Comparison of ENCODE assay signal across 5 worm cellular contexts in the genomic region with DNA sequence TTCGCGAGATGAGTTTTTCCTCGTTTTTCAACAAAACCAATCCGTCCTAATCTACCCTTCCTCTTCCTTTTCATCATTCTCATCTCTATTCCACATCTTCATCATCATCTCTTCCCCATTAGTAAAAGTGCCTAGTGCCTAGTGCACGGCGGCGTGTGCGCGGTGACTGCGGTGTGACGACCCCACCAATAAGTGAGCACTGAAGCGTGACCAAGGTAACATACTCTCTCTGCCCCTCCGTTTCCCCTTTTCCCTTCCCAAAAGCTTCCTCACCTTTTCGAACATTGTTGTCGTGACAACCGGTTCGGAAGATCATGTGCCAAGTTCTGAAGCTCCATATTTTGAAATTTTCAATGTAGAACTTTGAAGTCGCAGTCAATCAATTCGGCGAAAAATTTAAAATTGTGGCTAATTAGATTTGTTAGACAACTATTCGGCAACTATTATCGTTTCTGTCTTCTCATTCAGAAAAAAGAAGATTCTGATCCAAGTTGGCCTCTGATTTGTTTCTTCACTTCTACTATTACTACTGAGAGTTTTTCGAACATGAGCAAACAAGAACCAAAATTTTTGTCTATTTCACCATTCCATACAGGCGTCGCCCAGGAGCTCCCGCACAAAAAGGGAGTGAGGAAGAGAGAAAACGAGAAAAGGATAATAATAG.
A peak's percentile ranks its signal among the peaks of the same experiment; 100 is the strongest.
TF ChIP-seq lines count a peak whose summit lies in the region.

No protein-coding gene starts in this region.

TF ChIP-seq in whole organism, L1 larva, 84 proteins besides CTCF, POLR2A, EP300 and RAD21:
- TF ChIP-seq efl-1 (optimal IDR thresholded peaks at IDR 0.05; lab: Kevin White, UChicago) (no peak), efl-1 (GFP tag; optimal IDR thresholded peaks at IDR 0.05 in 1 of 2; lab: Kevin White, UChicago) (peak in 1 of 2 experiments; percentile 80), lin-14 (GFP tag; optimal IDR thresholded peaks at IDR 0.05; lab: Kevin White, UChicago) (no peak), fkh-8 (tag; optimal IDR thresholded peaks at IDR 0.05; lab: Kevin White, UChicago) (peak; percentile 60), dsc-1 (tag; optimal IDR thresholded peaks at IDR 0.05; lab: Kevin White, UChicago) (peak; percentile 5), alr-1 (tag; optimal IDR thresholded peaks at IDR 0.05; lab: Kevin White, UChicago; ENCODE audit: borderline replicate concordance) (no peak), nhr-85 (tag; lab: Kevin White, UChicago) (peak; percentile 72)

TF ChIP-seq in whole organism, L2 larva, 48 proteins besides CTCF, POLR2A, EP300 and RAD21:
- no peak for TF ChIP-seq lin-13 (GFP tag; optimal IDR thresholded peaks at IDR 0.05; lab: Kevin White, UChicago)
- TF ChIP-seq sma-9 (GFP tag; optimal IDR thresholded peaks at IDR 0.05; lab: Kevin White, UChicago), result no peak
- no peak for TF ChIP-seq sma-9 (tag; optimal IDR thresholded peaks at IDR 0.05; lab: Kevin White, UChicago)
- no peak for TF ChIP-seq sma-3 (GFP tag; optimal IDR thresholded peaks at IDR 0.05; lab: Kevin White, UChicago)
- TF ChIP-seq elt-3 (tag; optimal IDR thresholded peaks at IDR 0.05; lab: Kevin White, UChicago), result no peak
- no peak for TF ChIP-seq snpc-4 (tag; optimal IDR thresholded peaks at IDR 0.05; lab: Kevin White, UChicago)
- TF ChIP-seq gmeb-1 (tag; optimal IDR thresholded peaks at IDR 0.05; lab: Kevin White, UChicago), result no peak
- no peak for TF ChIP-seq skn-1 (tag; optimal IDR thresholded peaks at IDR 0.05; lab: Kevin White, UChicago)
- no peak for TF ChIP-seq peb-1 (tag; optimal IDR thresholded peaks at IDR 0.05; lab: Kevin White, UChicago)
- peak; percentile 1 for TF ChIP-seq nhr-129 (tag; optimal IDR thresholded peaks at IDR 0.05; lab: Kevin White, UChicago)

TF ChIP-seq in whole organism, L4 larva, 104 proteins besides CTCF, POLR2A, EP300 and RAD21:
- TF ChIP-seq ztf-7 (tag; optimal IDR thresholded peaks at IDR 0.05; lab: Kevin White, UChicago) (no peak), egl-43 (GFP tag; IDR thresholded peaks at IDR 0.05; lab: Robert Waterston, UW) (0 out of 2 replicates have a peak, but pooled peaks have one; percentile 32), hlh-30 (tag; optimal IDR thresholded peaks at IDR 0.05; lab: Kevin White, UChicago; ENCODE audit: insufficient read depth) (peak; percentile 2)

TF ChIP-seq in whole organism, late embryonic, 69 proteins besides CTCF, POLR2A, EP300 and RAD21:
- peak; percentile 72 for TF ChIP-seq pax-1 (tag; optimal IDR thresholded peaks at IDR 0.05; lab: Kevin White, UChicago)
- no peak for TF ChIP-seq C38D4.7 (GFP tag; optimal IDR thresholded peaks at IDR 0.05; lab: Kevin White, UChicago)
- TF ChIP-seq ttx-3 (tag; optimal IDR thresholded peaks at IDR 0.05; lab: Kevin White, UChicago), result no peak
- TF ChIP-seq ceh-9 (tag; optimal IDR thresholded peaks at IDR 0.05; lab: Kevin White, UChicago), result no peak
- no peak for TF ChIP-seq npax-4 (tag; optimal IDR thresholded peaks at IDR 0.05; lab: Kevin White, UChicago)
- no peak for TF ChIP-seq elt-2 (tag; optimal IDR thresholded peaks at IDR 0.05; lab: Kevin White, UChicago)
- no peak for TF ChIP-seq dmd-4 (tag; optimal IDR thresholded peaks at IDR 0.05; lab: Kevin White, UChicago; ENCODE audit: borderline replicate concordance)
- TF ChIP-seq dve-1 (tag; optimal IDR thresholded peaks at IDR 0.05; lab: Kevin White, UChicago), result no peak
- no peak for TF ChIP-seq F13H6.1 (tag; optimal IDR thresholded peaks at IDR 0.05; lab: Kevin White, UChicago)
- TF ChIP-seq ceh-31 (tag; optimal IDR thresholded peaks at IDR 0.05; lab: Kevin White, UChicago), result peak; percentile 53
- TF ChIP-seq K09A11.1 (tag; optimal IDR thresholded peaks at IDR 0.05; lab: Kevin White, UChicago; ENCODE audit: insufficient read depth), result no peak
- no peak for TF ChIP-seq zip-5 (tag; optimal IDR thresholded peaks at IDR 0.05; lab: Kevin White, UChicago)
- TF ChIP-seq tbx-2 (tag; optimal IDR thresholded peaks at IDR 0.05; lab: Kevin White, UChicago), result no peak
- peak; percentile 32 for TF ChIP-seq pros-1 (tag; optimal IDR thresholded peaks at IDR 0.05; lab: Kevin White, UChicago)
- no peak for TF ChIP-seq ceh-6 (GFP tag; optimal IDR thresholded peaks at IDR 0.05; lab: Kevin White, UChicago)
- TF ChIP-seq mec-3 (tag; optimal IDR thresholded peaks at IDR 0.05; lab: Kevin White, UChicago; ENCODE audit: borderline replicate concordance), result no peak
- no peak for TF ChIP-seq nhr-11 (tag; optimal IDR thresholded peaks at IDR 0.05; lab: Kevin White, UChicago)
- TF ChIP-seq pag-3 (tag; optimal IDR thresholded peaks at IDR 0.05; lab: Kevin White, UChicago; ENCODE audit: borderline replicate concordance), result no peak
- no peak for TF ChIP-seq fkh-6 (tag; optimal IDR thresholded peaks at IDR 0.05; lab: Kevin White, UChicago)
- TF ChIP-seq odd-2 (tag; optimal IDR thresholded peaks at IDR 0.05; lab: Kevin White, UChicago), result no peak
- TF ChIP-seq sdc-2 (tag; optimal IDR thresholded peaks at IDR 0.05; lab: Kevin White, UChicago), result no peak
- no peak for TF ChIP-seq ceh-22 (tag; optimal IDR thresholded peaks at IDR 0.05; lab: Kevin White, UChicago)
- no peak for TF ChIP-seq lim-6 (tag; optimal IDR thresholded peaks at IDR 0.05; lab: Kevin White, UChicago)

TF ChIP-seq in whole organism, mixed stage, embryonic, 35 proteins besides CTCF, POLR2A, EP300 and RAD21:
- TF ChIP-seq flh-1 (GFP tag; optimal IDR thresholded peaks at IDR 0.05; lab: Kevin White, UChicago) (no peak), mls-2 (tag; optimal IDR thresholded peaks at IDR 0.05; lab: Kevin White, UChicago) (peak; percentile 4), unc-39 (tag; optimal IDR thresholded peaks at IDR 0.05; lab: Kevin White, UChicago) (no peak), sem-2 (GFP tag; optimal IDR thresholded peaks at IDR 0.05; lab: Kevin White, UChicago) (no peak), unc-120 (tag; optimal IDR thresholded peaks at IDR 0.05; lab: Kevin White, UChicago; ENCODE audit: poor library complexity, severe bottlenecking) (no peak), ces-1 (GFP tag; optimal IDR thresholded peaks at IDR 0.05; lab: Kevin White, UChicago) (no peak), mep-1 (tag; optimal IDR thresholded peaks at IDR 0.05; lab: Kevin White, UChicago) (no peak), tbx-8 (GFP tag; optimal IDR thresholded peaks at IDR 0.05; lab: Kevin White, UChicago) (no peak), blmp-1 (tag; optimal IDR thresholded peaks at IDR 0.05; lab: Kevin White, UChicago) (no peak), M03D4.4 (tag; optimal IDR thresholded peaks at IDR 0.05; lab: Kevin White, UChicago) (no peak), lin-13 (tag; optimal IDR thresholded peaks at IDR 0.05; lab: Kevin White, UChicago) (peak; percentile 4), ham-2 (GFP tag; optimal IDR thresholded peaks at IDR 0.05; lab: Kevin White, UChicago) (no peak), ceh-39 (tag; optimal IDR thresholded peaks at IDR 0.05; lab: Kevin White, UChicago) (no peak), snpc-4 (tag; optimal IDR thresholded peaks at IDR 0.05; lab: Kevin White, UChicago) (no peak)
TF ChIP-seq in whole organism, mixed stage, embryonic: peak in this region for 2.
